Fruit fly (Drosophila melanogaster) whole organism, embryonic: ENCODE data around the gene alpha-Man-Ic.

Source experiments
- Adf1 ChIP-seq: fragments of 200-800 bp; sonication (Bioruptor generic); IDR thresholded peaks from 2 replicates; pipeline ENCODE4 v1.3.6; 2022; ENCODE audit warnings: missing biosample characterization, missing genetic modification characterization
- CG10565 ChIP-seq: fragments of 200-800 bp; sonication (Bioruptor generic); optimal IDR thresholded peaks from 3 replicates; lab custom pipeline; 2016; ENCODE audit warnings: missing biosample characterization, mild to moderate bottlenecking, missing genetic modification characterization
- CG11723 ChIP-seq: fragments of 200-800 bp; sonication (Bioruptor generic); optimal IDR thresholded peaks from 2 replicates; lab custom pipeline; 2017; ENCODE audit warnings: missing biosample characterization, mild to moderate bottlenecking, missing genetic modification characterization
- CG12236 ChIP-seq: fragments of 200-800 bp; sonication (Bioruptor generic); optimal IDR thresholded peaks from 2 replicates; lab custom pipeline; 2016; ENCODE audit warnings: missing biosample characterization, missing genetic modification characterization
- CG1233 ChIP-seq: fragments of 200-800 bp; sonication (Bioruptor generic); optimal IDR thresholded peaks from 4 replicates; lab custom pipeline; 2018; ENCODE audit warnings: missing biosample characterization, mild to moderate bottlenecking, missing genetic modification characterization
- CG12659 ChIP-seq: fragments of 200-800 bp; sonication (Bioruptor generic); optimal IDR thresholded peaks from 3 replicates; lab custom pipeline; 2017; ENCODE audit warnings: mild to moderate bottlenecking, missing biosample characterization, missing genetic modification reagents, missing genetic modification characterization
- CG13775 ChIP-seq: fragments of 200-800 bp; sonication (Bioruptor generic); optimal IDR thresholded peaks from 3 replicates; lab custom pipeline; 2017; ENCODE audit warnings: missing biosample characterization, mild to moderate bottlenecking, missing genetic modification characterization
- CG14667 ChIP-seq: fragments of 200-800 bp; sonication (Bioruptor generic); IDR thresholded peaks from 2 replicates; pipeline ENCODE4 v1.3.6; 2022; ENCODE audit warnings: missing biosample characterization, missing genetic modification characterization
- CG1602 ChIP-seq: fragments of 200-800 bp; sonication (Bioruptor generic); optimal IDR thresholded peaks from 3 replicates; lab custom pipeline; 2016; ENCODE audit warnings: missing biosample characterization, missing genetic modification characterization
- CG17186 ChIP-seq: fragments of 200-800 bp; sonication (Bioruptor generic); optimal IDR thresholded peaks from 3 replicates; lab custom pipeline; 2017; ENCODE audit warnings: missing biosample characterization, missing genetic modification reagents, missing genetic modification characterization
- CG17912 ChIP-seq: fragments of 200-800 bp; sonication (Bioruptor generic); optimal IDR thresholded peaks from 2 replicates; lab custom pipeline; 2018; ENCODE audit warnings: missing biosample characterization, mild to moderate bottlenecking, missing genetic modification characterization
- CG31365 ChIP-seq: fragments of 200-800 bp; sonication (Bioruptor generic); optimal IDR thresholded peaks from 2 replicates; lab custom pipeline; 2018; ENCODE audit warnings: missing biosample characterization, mild to moderate bottlenecking, missing genetic modification characterization
- CG33213 ChIP-seq: fragments of 200-800 bp; sonication (Bioruptor generic); optimal IDR thresholded peaks from 3 replicates; lab custom pipeline; 2016; ENCODE audit warnings: missing biosample characterization, missing genetic modification characterization
- CG3847 ChIP-seq: fragments of 200-800 bp; sonication (Bioruptor generic); IDR thresholded peaks from 2 replicates; pipeline ENCODE4 v1.3.6; 2022; ENCODE audit warnings: missing biosample characterization, missing genetic modification characterization
- CG4404 ChIP-seq: fragments of 200-800 bp; sonication (Bioruptor generic); IDR thresholded peaks from 2 replicates; pipeline ENCODE4 v1.3.6; 2022; ENCODE audit warnings: missing biosample characterization, missing genetic modification characterization
- CG4617 ChIP-seq: fragments of 200-800 bp; sonication (Bioruptor generic); optimal IDR thresholded peaks from 3 replicates; lab custom pipeline; 2016; ENCODE audit warnings: missing biosample characterization, missing genetic modification characterization, borderline replicate concordance
- CG4730 ChIP-seq: fragments of 200-800 bp; sonication (Bioruptor generic); IDR thresholded peaks from 2 replicates; pipeline ENCODE4 v1.3.6; 2022; ENCODE audit warnings: missing biosample characterization, missing genetic modification characterization
- CG6683 ChIP-seq: fragments of 200-800 bp; sonication (Bioruptor generic); optimal IDR thresholded peaks from 2 replicates; lab custom pipeline; 2017; ENCODE audit warnings: missing biosample characterization, mild to moderate bottlenecking, missing genetic modification characterization, missing genetic modification reagents
- CG7987 ChIP-seq: fragments of 200-800 bp; sonication (Bioruptor generic); optimal IDR thresholded peaks from 2 replicates; lab custom pipeline; 2018; ENCODE audit warnings: missing biosample characterization, mild to moderate bottlenecking, missing genetic modification characterization, moderate library complexity
- CG8388 ChIP-seq: fragments of 200-800 bp; sonication (Bioruptor generic); optimal IDR thresholded peaks from 2 replicates; lab custom pipeline; 2019; ENCODE audit warnings: missing biosample characterization, mild to moderate bottlenecking, missing genetic modification characterization, moderate library complexity
- CG9215 ChIP-seq: fragments of 200-800 bp; sonication (Bioruptor generic); IDR thresholded peaks from 2 replicates; pipeline ENCODE4 v1.3.6; 2022; ENCODE audit warnings: missing biosample characterization, missing genetic modification characterization
- CoRest ChIP-seq: fragments of 200-800 bp; sonication (Bioruptor generic); optimal IDR thresholded peaks from 3 replicates; lab custom pipeline; 2018; ENCODE audit warnings: missing biosample characterization, mild to moderate bottlenecking, missing genetic modification characterization, moderate library complexity
- D19A ChIP-seq: fragments of 200-800 bp; optimal IDR thresholded peaks from 3 replicates; lab custom pipeline; 2019; ENCODE audit warnings: missing biosample characterization, mild to moderate bottlenecking, missing genetic modification characterization, moderate library complexity
- Ets65A ChIP-seq: fragments of 200-800 bp; sonication (Bioruptor generic); peaks from one replicate; lab custom pipeline; 2016; ENCODE audit warnings: missing biosample characterization, missing genetic modification characterization
- Fer3 ChIP-seq: fragments of 200-800 bp; sonication (Bioruptor generic); optimal IDR thresholded peaks from 2 replicates; lab custom pipeline; 2018; ENCODE audit warnings: missing biosample characterization, mild to moderate bottlenecking, missing genetic modification characterization, moderate library complexity
- HmgZ ChIP-seq: fragments of 200-800 bp; sonication (Bioruptor generic); optimal IDR thresholded peaks from 2 replicates; lab custom pipeline; 2018; ENCODE audit warnings: missing biosample characterization, mild to moderate bottlenecking, missing genetic modification characterization
- MESR4 ChIP-seq: fragments of 200-800 bp; sonication (Bioruptor generic); optimal IDR thresholded peaks from 2 replicates; lab custom pipeline; 2018; ENCODE audit warnings: missing biosample characterization, mild to moderate bottlenecking, missing genetic modification characterization, moderate library complexity
- MTF-1 ChIP-seq: fragments of 200-800 bp; sonication (Bioruptor generic); optimal IDR thresholded peaks from 2 replicates; lab custom pipeline; 2018; ENCODE audit warnings: missing biosample characterization, mild to moderate bottlenecking, missing genetic modification characterization, borderline replicate concordance
- NK7.1 ChIP-seq: fragments of 200-800 bp; sonication (Bioruptor generic); optimal IDR thresholded peaks from 3 replicates; lab custom pipeline; 2016; ENCODE audit warnings: missing biosample characterization, missing genetic modification characterization
- Rx ChIP-seq: fragments of 200-800 bp; sonication (Bioruptor generic); IDR thresholded peaks from 2 replicates; pipeline ENCODE4 v1.3.6; 2022; ENCODE audit warnings: missing biosample characterization, missing genetic modification characterization
- Sox102F ChIP-seq: fragments of 200-800 bp; sonication (Bioruptor generic); optimal IDR thresholded peaks from 2 replicates; lab custom pipeline; 2018; ENCODE audit warnings: missing biosample characterization, mild to moderate bottlenecking, missing genetic modification characterization, moderate library complexity
- TFAM ChIP-seq: fragments of 200-800 bp; sonication (Bioruptor generic); optimal IDR thresholded peaks from 2 replicates; lab custom pipeline; 2017; ENCODE audit warnings: missing biosample characterization, missing genetic modification characterization, inconsistent platforms
- Trl ChIP-seq, 3 experiments: fragments of >200 bp in 2 of 3; fragments of 200-800 bp in 1 of 3; sonication (Bioruptor generic) in 1 of 3; optimal IDR thresholded peaks; 2 replicates in 1 of 3; 3 replicates in 2 of 3; lab custom pipeline; 2016 to 2017; ENCODE audit warnings: missing biosample characterization in 1 of 3, missing genetic modification characterization in 1 of 3
- ato ChIP-seq: fragments of 200-800 bp; sonication (Bioruptor generic); IDR thresholded peaks from 2 replicates; pipeline ENCODE4 v1.3.6; 2022; ENCODE audit warnings: missing biosample characterization, missing genetic modification characterization; ENCODE audit not compliant: partially characterized antibody
- cad ChIP-seq: fragments of >200 bp; optimal IDR thresholded peaks from 2 replicates; lab custom pipeline; 2017; ENCODE audit warnings: missing biosample characterization, missing genetic modification characterization
- emc ChIP-seq: fragments of 200-800 bp; sonication (Bioruptor generic); optimal IDR thresholded peaks from 2 replicates; lab custom pipeline; 2016; ENCODE audit warnings: missing biosample characterization, missing genetic modification characterization
- gfzf ChIP-seq: fragments of 200-800 bp; sonication (Bioruptor generic); optimal IDR thresholded peaks from 2 replicates; lab custom pipeline; 2016; ENCODE audit warnings: missing biosample characterization, mild to moderate bottlenecking, missing genetic modification characterization, moderate library complexity
- gsb-n ChIP-seq: fragments of 200-800 bp; sonication (Bioruptor generic); optimal IDR thresholded peaks from 3 replicates; lab custom pipeline; 2018; ENCODE audit warnings: missing biosample characterization, mild to moderate bottlenecking, missing genetic modification characterization
- hbn ChIP-seq: fragments of 200-800 bp; sonication (Bioruptor generic); IDR thresholded peaks from 2 replicates; pipeline ENCODE4 v1.3.6; 2022; ENCODE audit warnings: missing biosample characterization, missing genetic modification characterization; ENCODE audit not compliant: partially characterized antibody
- ind ChIP-seq: fragments of 200-800 bp; sonication (Bioruptor generic); optimal IDR thresholded peaks from 3 replicates; lab custom pipeline; 2016; ENCODE audit warnings: missing biosample characterization, missing genetic modification characterization
- kah ChIP-seq: fragments of 200-800 bp; sonication (Bioruptor generic); optimal IDR thresholded peaks from 2 replicates; lab custom pipeline; 2018; ENCODE audit warnings: missing biosample characterization, mild to moderate bottlenecking, missing genetic modification characterization
- lab ChIP-seq: fragments of 200-800 bp; sonication (Bioruptor generic); optimal IDR thresholded peaks from 3 replicates; lab custom pipeline; 2017; ENCODE audit warnings: missing biosample characterization, missing genetic modification characterization, mild to moderate bottlenecking, moderate library complexity, missing genetic modification reagents
- maf-S ChIP-seq: fragments of 200-800 bp; sonication (Bioruptor generic); optimal IDR thresholded peaks from 2 replicates; lab custom pipeline; 2016; ENCODE audit warnings: missing biosample characterization, missing genetic modification characterization
- nerfin-2 ChIP-seq: fragments of 200-800 bp; sonication (Bioruptor generic); IDR thresholded peaks from 2 replicates; pipeline ENCODE4 v1.3.6; 2022; ENCODE audit warnings: missing biosample characterization, missing genetic modification characterization; ENCODE audit not compliant: partially characterized antibody
- ranshi ChIP-seq: fragments of 200-800 bp; sonication (Bioruptor generic); IDR thresholded peaks from 2 replicates; pipeline ENCODE4 v1.3.6; 2022; ENCODE audit warnings: missing biosample characterization, missing genetic modification characterization
- run ChIP-seq: fragments of 200-800 bp; sonication (Bioruptor generic); optimal IDR thresholded peaks from 3 replicates; lab custom pipeline; 2018; ENCODE audit warnings: missing biosample characterization, mild to moderate bottlenecking, missing genetic modification characterization
- sens-2 ChIP-seq: fragments of 200-800 bp; sonication (Bioruptor generic); IDR thresholded peaks from 2 replicates; pipeline ENCODE4 v1.3.6; 2022; ENCODE audit warnings: missing biosample characterization, missing genetic modification characterization
- sob ChIP-seq: fragments of 200-800 bp; sonication (Bioruptor generic); IDR thresholded peaks from 2 replicates; pipeline ENCODE4 v1.3.6; 2022; ENCODE audit warnings: missing biosample characterization, missing genetic modification characterization
- tx ChIP-seq: fragments of 200-800 bp; sonication (Bioruptor generic); optimal IDR thresholded peaks from 2 replicates; lab custom pipeline; 2016; ENCODE audit warnings: missing biosample characterization, missing genetic modification characterization
- vvl ChIP-seq: fragments of 200-800 bp; sonication (Bioruptor generic); IDR thresholded peaks from 2 replicates; pipeline ENCODE4 v1.3.6; 2022; ENCODE audit warnings: missing biosample characterization, missing genetic modification characterization

alpha-Man-Ic gene

DNA sequence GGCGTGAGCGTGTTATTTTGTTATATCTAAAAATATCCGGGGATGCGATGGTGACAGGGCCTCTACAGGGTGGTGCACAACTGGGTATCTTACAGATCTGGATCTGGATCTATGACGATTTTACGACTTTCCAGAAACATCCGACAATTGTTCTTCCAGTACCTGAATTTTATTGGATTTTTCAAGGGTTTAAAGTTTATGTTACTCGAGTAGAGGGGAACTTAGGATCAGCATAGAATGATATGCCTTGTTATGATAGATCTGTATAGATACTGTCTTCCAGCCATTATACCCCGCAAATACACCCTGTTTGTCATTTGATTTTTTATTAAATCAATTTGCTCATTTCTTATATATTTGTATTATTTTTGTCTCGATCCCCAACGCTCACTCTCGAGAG is 35.8 kb downstream of the alpha-Man-Ic start (continued):
- TF ChIP-seq gfzf (GFP tag; lab: Kevin White, UChicago) (no peak), ranshi (GFP tag; lab: Robert Waterston, UW) (peak; percentile 13; the same call in 1 of the 2 replicates), CG3847 (GFP tag; lab: Robert Waterston, UW) (peak; percentile 67), CG8388 (GFP tag; lab: Kevin White, UChicago) (peak; percentile 23), CG33213 (GFP tag; lab: Kevin White, UChicago) (peak; percentile 11), CG7987 (GFP tag; lab: Kevin White, UChicago) (no peak), run (tag; lab: Kevin White, UChicago) (peak; percentile 38), emc (GFP tag; lab: Kevin White, UChicago) (no peak), D19A (tag; lab: Kevin White, UChicago) (peak; percentile 52), cad (GFP tag; lab: Kevin White, UChicago) (no peak), Rx (no peak), nerfin-2 (GFP tag; lab: Robert Waterston, UW) (no peak), ind (GFP tag; lab: Kevin White, UChicago) (peak; percentile 63), CG1233 (GFP tag; lab: Kevin White, UChicago) (no peak), CG17186 (no peak), CG17912 (GFP tag; lab: Kevin White, UChicago) (no peak), maf-S (GFP tag; lab: Kevin White, UChicago) (peak; percentile 18), Trl (optimal IDR thresholded peaks at IDR 0.05; lab: Kevin White, UChicago) (no peak), Trl (GFP tag; optimal IDR thresholded peaks at IDR 0.05; lab: Kevin White, UChicago) (peak; percentile 28), sens-2 (no peak), vvl (GFP tag; lab: Robert Waterston, UW) (peak; percentile 51; the same call in 1 of the 2 replicates), CoRest (tag; lab: Kevin White, UChicago) (peak; percentile 76), gsb-n (tag; lab: Kevin White, UChicago) (no peak), Ets65A (GFP tag; lab: Kevin White, UChicago) (peak; percentile 80), hbn (GFP tag; lab: Robert Waterston, UW) (no peak), kah (GFP tag; lab: Kevin White, UChicago) (peak; percentile 6), NK7.1 (GFP tag; lab: Kevin White, UChicago) (peak; percentile 19), CG4404 (GFP tag; lab: Robert Waterston, UW) (peak; percentile 32; the same call in 1 of the 2 replicates), CG6683 (GFP tag; lab: Kevin White, UChicago) (no peak), CG4730 (peak; percentile 31; the same call in 1 of the 2 replicates), CG10565 (GFP tag; lab: Kevin White, UChicago) (no peak), sob (peak; percentile 60), HmgZ (peak; percentile 23), CG12659 (GFP tag; lab: Kevin White, UChicago) (peak; percentile 55), MESR4 (GFP tag; lab: Kevin White, UChicago) (no peak), Sox102F (GFP tag; lab: Kevin White, UChicago) (peak; percentile 72), MTF-1 (GFP tag; lab: Kevin White, UChicago) (no peak), CG13775 (GFP tag; lab: Kevin White, UChicago) (peak; percentile 10), CG14667 (GFP tag; lab: Robert Waterston, UW) (peak; percentile 43; the same call in 1 of the 2 replicates), tx (no peak), Fer3 (peak; percentile 58), TFAM (GFP tag; lab: Kevin White, UChicago) (no peak), CG9215 (GFP tag; lab: Robert Waterston, UW) (peak; percentile 70), CG4617 (GFP tag; lab: Kevin White, UChicago) (no peak), lab (GFP tag; lab: Kevin White, UChicago) (peak; percentile 69), ato (GFP tag; lab: Robert Waterston, UW) (no peak), Adf1 (GFP tag; lab: Robert Waterston, UW) (no peak), CG1602 (GFP tag; lab: Kevin White, UChicago) (no peak), CG31365 (tag; lab: Kevin White, UChicago) (peak; percentile 9), CG12236 (GFP tag; lab: Kevin White, UChicago) (no peak), CG11723 (GFP tag; lab: Kevin White, UChicago) (peak; percentile 24)
